Worm (Caenorhabditis elegans): ENCODE measurements around the gene str-15.

str-15 gene

ce11 chrV:16470916-16471315 lies 12.3 kb upstream of the str-15 start, which contains the start of gene srh-138:
Gene srh-138, minus strand, starts transcription at chrV:16471016.
- TF ChIP-seq hmbx-1 (tag; optimal IDR thresholded peaks at IDR 0.05) = no peak
- TF ChIP-seq hnd-1 (tag; optimal IDR thresholded peaks at IDR 0.05) = no peak
- no peak for TF ChIP-seq hmg-4 (GFP tag; optimal IDR thresholded peaks at IDR 0.05)
- TF ChIP-seq scrt-1 (GFP tag; IDR thresholded peaks at IDR 0.05) = no peak
- TF ChIP-seq ceh-36 (tag; optimal IDR thresholded peaks at IDR 0.05) = no peak
- no peak for TF ChIP-seq tbx-37 (GFP tag; conservative IDR thresholded peaks at IDR 0.05)
- TF ChIP-seq ets-7 (tag; optimal IDR thresholded peaks at IDR 0.05) = no peak
- TF ChIP-seq aly-1 (tag; optimal IDR thresholded peaks at IDR 0.05) = no peak
- TF ChIP-seq sea-1 (GFP tag; conservative IDR thresholded peaks at IDR 0.05) = no peak
- no peak for TF ChIP-seq pes-1 (GFP tag; IDR thresholded peaks at IDR 0.05)
- no peak for TF ChIP-seq B0310.2 (tag; optimal IDR thresholded peaks at IDR 0.05)
- no peak for TF ChIP-seq F13C5.2 (tag; optimal IDR thresholded peaks at IDR 0.05)
- TF ChIP-seq tra-4 (tag; optimal IDR thresholded peaks at IDR 0.05) = no peak
- no peak for TF ChIP-seq flt-1 (GFP tag; IDR thresholded peaks at IDR 0.05)
- TF ChIP-seq tbx-11 (GFP tag; IDR thresholded peaks at IDR 0.05) = no peak
- TF ChIP-seq ama-1 (optimal IDR thresholded peaks at IDR 0.05) = no peak
- no peak for TF ChIP-seq ceh-13 (GFP tag; optimal IDR thresholded peaks at IDR 0.05)

- TF ChIP-seq aly-1 (tag; optimal IDR thresholded peaks at IDR 0.05) = no peak
- no peak for TF ChIP-seq B0310.2 (tag; optimal IDR thresholded peaks at IDR 0.05)
- TF ChIP-seq pes-1 (GFP tag; IDR thresholded peaks at IDR 0.05) = no peak
- no peak for TF ChIP-seq sea-1 (GFP tag; conservative IDR thresholded peaks at IDR 0.05)
- TF ChIP-seq F13C5.2 (tag; optimal IDR thresholded peaks at IDR 0.05) = no peak
- no peak for TF ChIP-seq ceh-13 (GFP tag; optimal IDR thresholded peaks at IDR 0.05)
- TF ChIP-seq scrt-1 (GFP tag; IDR thresholded peaks at IDR 0.05) = no peak
- TF ChIP-seq ets-7 (tag; optimal IDR thresholded peaks at IDR 0.05) = no peak
- no peak for TF ChIP-seq tra-4 (tag; optimal IDR thresholded peaks at IDR 0.05)
- no peak for TF ChIP-seq ama-1 (optimal IDR thresholded peaks at IDR 0.05)
- no peak for TF ChIP-seq tbx-11 (GFP tag; IDR thresholded peaks at IDR 0.05)
- TF ChIP-seq hnd-1 (tag; optimal IDR thresholded peaks at IDR 0.05) = no peak
- no peak for TF ChIP-seq ceh-36 (tag; optimal IDR thresholded peaks at IDR 0.05)
- no peak for TF ChIP-seq hmbx-1 (tag; optimal IDR thresholded peaks at IDR 0.05)
- no peak for TF ChIP-seq hmg-4 (GFP tag; optimal IDR thresholded peaks at IDR 0.05)
- no peak for TF ChIP-seq tbx-37 (GFP tag; conservative IDR thresholded peaks at IDR 0.05)
- no peak for TF ChIP-seq flt-1 (GFP tag; IDR thresholded peaks at IDR 0.05)
Measured at ce11 chrV:16467840-16468239, 9.2 kb upstream of the str-15 start, which contains the start of gene sru-44. Gene sru-44, minus strand, starts transcription at chrV:16467940.

- TF ChIP-seq pes-1 (GFP tag; IDR thresholded peaks at IDR 0.05) = no peak
- no peak for TF ChIP-seq tbx-11 (GFP tag; IDR thresholded peaks at IDR 0.05)
- no peak for TF ChIP-seq ama-1 (optimal IDR thresholded peaks at IDR 0.05)
- TF ChIP-seq sea-1 (GFP tag; conservative IDR thresholded peaks at IDR 0.05) = no peak
- TF ChIP-seq hnd-1 (tag; optimal IDR thresholded peaks at IDR 0.05) = no peak
- no peak for TF ChIP-seq aly-1 (tag; optimal IDR thresholded peaks at IDR 0.05)
- no peak for TF ChIP-seq B0310.2 (tag; optimal IDR thresholded peaks at IDR 0.05)
- TF ChIP-seq ceh-36 (tag; optimal IDR thresholded peaks at IDR 0.05) = no peak
- no peak for TF ChIP-seq ets-7 (tag; optimal IDR thresholded peaks at IDR 0.05)
- no peak for TF ChIP-seq hmg-4 (GFP tag; optimal IDR thresholded peaks at IDR 0.05)
- no peak for TF ChIP-seq hmbx-1 (tag; optimal IDR thresholded peaks at IDR 0.05)
- TF ChIP-seq F13C5.2 (tag; optimal IDR thresholded peaks at IDR 0.05) = no peak
- TF ChIP-seq tra-4 (tag; optimal IDR thresholded peaks at IDR 0.05) = no peak
- TF ChIP-seq scrt-1 (GFP tag; IDR thresholded peaks at IDR 0.05) = no peak
- TF ChIP-seq tbx-37 (GFP tag; conservative IDR thresholded peaks at IDR 0.05) = no peak
- TF ChIP-seq flt-1 (GFP tag; IDR thresholded peaks at IDR 0.05) = no peak
- TF ChIP-seq ceh-13 (GFP tag; optimal IDR thresholded peaks at IDR 0.05) = no peak
Measured at ce11 chrV:16460866-16461265, 2.3 kb upstream of the str-15 start, which contains the start of gene srh-142. Gene srh-142, minus strand, starts transcription at chrV:16460966.

- TF ChIP-seq aly-1 (tag; optimal IDR thresholded peaks at IDR 0.05) (no peak), hmg-4 (GFP tag; optimal IDR thresholded peaks at IDR 0.05) (no peak), ama-1 (optimal IDR thresholded peaks at IDR 0.05) (no peak), flt-1 (GFP tag; IDR thresholded peaks at IDR 0.05) (no peak), hmbx-1 (tag; optimal IDR thresholded peaks at IDR 0.05) (no peak), sea-1 (GFP tag; conservative IDR thresholded peaks at IDR 0.05) (no peak), tbx-37 (GFP tag; conservative IDR thresholded peaks at IDR 0.05) (no peak), ceh-36 (tag; optimal IDR thresholded peaks at IDR 0.05) (no peak), ets-7 (tag; optimal IDR thresholded peaks at IDR 0.05) (no peak), tra-4 (tag; optimal IDR thresholded peaks at IDR 0.05) (no peak), scrt-1 (GFP tag; IDR thresholded peaks at IDR 0.05) (no peak), tbx-11 (GFP tag; IDR thresholded peaks at IDR 0.05) (no peak), F13C5.2 (tag; optimal IDR thresholded peaks at IDR 0.05) (no peak), B0310.2 (tag; optimal IDR thresholded peaks at IDR 0.05) (no peak), ceh-13 (GFP tag; optimal IDR thresholded peaks at IDR 0.05) (no peak), pes-1 (GFP tag; IDR thresholded peaks at IDR 0.05) (no peak), hnd-1 (tag; optimal IDR thresholded peaks at IDR 0.05) (no peak)
Measured at ce11 chrV:16459377-16459776, 763 bp upstream of the str-15 start.

ce11 chrV:16455065-16455464 lies 3.5 kb downstream of the str-15 start, which contains the start of gene str-14:
Gene str-14, minus strand, starts transcription at chrV:16455165.
- TF ChIP-seq aly-1 (tag; optimal IDR thresholded peaks at IDR 0.05) = no peak
- TF ChIP-seq hmbx-1 (tag; optimal IDR thresholded peaks at IDR 0.05) = no peak
- no peak for TF ChIP-seq flt-1 (GFP tag; IDR thresholded peaks at IDR 0.05)
- TF ChIP-seq F13C5.2 (tag; optimal IDR thresholded peaks at IDR 0.05) = no peak
- no peak for TF ChIP-seq sea-1 (GFP tag; conservative IDR thresholded peaks at IDR 0.05)
- TF ChIP-seq ceh-36 (tag; optimal IDR thresholded peaks at IDR 0.05) = no peak
- no peak for TF ChIP-seq scrt-1 (GFP tag; IDR thresholded peaks at IDR 0.05)
- no peak for TF ChIP-seq hnd-1 (tag; optimal IDR thresholded peaks at IDR 0.05)
- no peak for TF ChIP-seq tra-4 (tag; optimal IDR thresholded peaks at IDR 0.05)
- TF ChIP-seq tbx-11 (GFP tag; IDR thresholded peaks at IDR 0.05) = no peak
- no peak for TF ChIP-seq tbx-37 (GFP tag; conservative IDR thresholded peaks at IDR 0.05)

ce11 chrV:16447735-16448134 lies 10.9 kb downstream of the str-15 start, which contains the start of gene T08G3.13:
Gene T08G3.13, plus strand, starts transcription at chrV:16448035.
- TF ChIP-seq ceh-36 (tag; optimal IDR thresholded peaks at IDR 0.05) = no peak
- TF ChIP-seq flt-1 (GFP tag; IDR thresholded peaks at IDR 0.05) = no peak
- TF ChIP-seq hnd-1 (tag; optimal IDR thresholded peaks at IDR 0.05) = no peak
- no peak for TF ChIP-seq sea-1 (GFP tag; conservative IDR thresholded peaks at IDR 0.05)
- TF ChIP-seq ets-7 (tag; optimal IDR thresholded peaks at IDR 0.05) = no peak
- no peak for TF ChIP-seq tra-4 (tag; optimal IDR thresholded peaks at IDR 0.05)
- no peak for TF ChIP-seq pes-1 (GFP tag; IDR thresholded peaks at IDR 0.05)
- no peak for TF ChIP-seq F13C5.2 (tag; optimal IDR thresholded peaks at IDR 0.05)
- no peak for TF ChIP-seq tbx-11 (GFP tag; IDR thresholded peaks at IDR 0.05)
- no peak for TF ChIP-seq ama-1 (optimal IDR thresholded peaks at IDR 0.05)
- TF ChIP-seq scrt-1 (GFP tag; IDR thresholded peaks at IDR 0.05) = no peak
- TF ChIP-seq B0310.2 (tag; optimal IDR thresholded peaks at IDR 0.05) = no peak
- no peak for TF ChIP-seq tbx-37 (GFP tag; conservative IDR thresholded peaks at IDR 0.05)
- no peak for TF ChIP-seq ceh-13 (GFP tag; optimal IDR thresholded peaks at IDR 0.05)
- no peak for TF ChIP-seq aly-1 (tag; optimal IDR thresholded peaks at IDR 0.05)
- no peak for TF ChIP-seq hmg-4 (GFP tag; optimal IDR thresholded peaks at IDR 0.05)
- no peak for TF ChIP-seq hmbx-1 (tag; optimal IDR thresholded peaks at IDR 0.05)

Measured in whole organism, early embryonic.